Fruit fly (Drosophila melanogaster): ENCODE results near the gene Nplp2.

DNA sequence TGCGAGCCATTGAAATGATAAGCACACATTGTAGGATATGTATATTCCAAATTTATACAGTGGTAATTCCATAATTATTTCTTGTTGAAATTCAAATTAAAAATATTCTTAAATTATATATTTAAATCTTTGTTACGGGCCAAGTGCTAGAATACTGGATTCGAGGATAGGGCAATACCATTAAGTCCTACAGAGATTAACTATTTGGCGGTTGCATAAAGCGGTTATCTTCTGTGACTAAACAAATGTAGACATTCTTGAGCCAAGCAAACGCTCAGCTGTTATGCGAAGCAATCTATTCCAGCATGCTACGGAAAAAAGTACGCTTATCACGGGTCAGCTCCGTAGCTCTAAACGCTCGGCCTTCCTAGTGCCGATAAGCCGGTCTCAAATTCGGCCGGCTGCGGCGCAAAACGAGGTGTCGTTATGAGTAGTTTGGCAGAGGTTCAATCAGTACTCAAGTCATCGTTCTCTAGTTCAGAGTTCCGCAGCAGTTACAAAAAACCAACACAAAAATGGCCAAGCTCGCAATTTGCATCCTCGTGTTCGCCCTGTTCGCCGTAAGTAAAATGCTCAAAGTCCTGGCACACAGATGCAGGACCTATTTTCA is at the start of gene Nplp2:
- TF ChIP-seq CG8478 (optimal IDR thresholded peaks at IDR 0.05) (no peak), CTCF (optimal IDR thresholded peaks at IDR 0.05) (no peak)
